Fruit fly (Drosophila melanogaster) Kc167 (cell line): ENCODE data around the gene TFAM.

Source experiments
- Myc ChIP-seq: fragments of >200 bp; optimal IDR thresholded peaks from 2 replicates; lab custom pipeline; 2017; ENCODE audit warnings: missing external identifiers
- Sin3A ChIP-seq: fragments of >200 bp; optimal IDR thresholded peaks from 2 replicates; lab custom pipeline; 2018; ENCODE audit warnings: missing external identifiers
- h ChIP-seq: fragments of >200 bp; optimal IDR thresholded peaks from 3 replicates; lab custom pipeline; 2018; ENCODE audit warnings: missing external identifiers
- psq ChIP-seq: fragments of >200 bp; optimal IDR thresholded peaks from 2 replicates; lab custom pipeline; 2017; ENCODE audit warnings: missing external identifiers
- ttk ChIP-seq: sonication (Bioruptor generic); optimal IDR thresholded peaks from 2 replicates; lab custom pipeline; 2017; ENCODE audit warnings: missing external identifiers

dm6 chr3R:20565546-20565948 is 11.3 kb downstream of the TFAM start:
- TF ChIP-seq psq (lab: Kevin White, UChicago) (no peak), h (lab: Kevin White, UChicago) (no peak), Myc (lab: Kevin White, UChicago) (no peak), Sin3A (lab: Kevin White, UChicago) (no peak), ttk (lab: Kevin White, UChicago) (no peak)
